Fruit fly (Drosophila melanogaster) whole organism, prepupa: ENCODE data around the gene CG34393.

Source experiments
- CG11902 ChIP-seq: fragments of 200-800 bp; sonication (Bioruptor generic); optimal IDR thresholded peaks from 3 replicates; lab custom pipeline; 2016; ENCODE audit warnings: missing biosample characterization, missing genetic modification characterization
- CG15336 ChIP-seq: fragments of 200-800 bp; sonication (Bioruptor generic); IDR thresholded peaks from 2 replicates; pipeline ENCODE4 v1.3.6; 2022; ENCODE audit warnings: missing biosample characterization, missing genetic modification characterization
- CG1621 ChIP-seq: fragments of 200-800 bp; sonication (Bioruptor generic); optimal IDR thresholded peaks from 3 replicates; lab custom pipeline; 2018; ENCODE audit warnings: missing biosample characterization, mild to moderate bottlenecking, missing genetic modification characterization
- CG16779 ChIP-seq: fragments of 200-800 bp; sonication (Bioruptor generic); optimal IDR thresholded peaks from 3 replicates; lab custom pipeline; 2017; ENCODE audit warnings: missing biosample characterization, mild to moderate bottlenecking, missing genetic modification characterization
- CG3032 ChIP-seq: fragments of 200-800 bp; optimal IDR thresholded peaks from 2 replicates; lab custom pipeline; 2019; ENCODE audit warnings: missing biosample characterization, mild to moderate bottlenecking, missing genetic modification characterization, moderate library complexity
- CG31627 ChIP-seq: fragments of 200-800 bp; sonication (Bioruptor generic); optimal IDR thresholded peaks from 3 replicates; lab custom pipeline; 2016; ENCODE audit warnings: missing biosample characterization, missing genetic modification characterization
- CG32006 ChIP-seq: fragments of 200-800 bp; sonication (Bioruptor generic); optimal IDR thresholded peaks from 3 replicates; lab custom pipeline; 2017; ENCODE audit warnings: missing biosample characterization, mild to moderate bottlenecking, missing genetic modification characterization
- CG3919 ChIP-seq: fragments of 200-800 bp; sonication (Bioruptor generic); optimal IDR thresholded peaks from 3 replicates; lab custom pipeline; 2016; ENCODE audit warnings: missing biosample characterization, missing genetic modification characterization
- CG4318 ChIP-seq: fragments of 200-800 bp; sonication (Bioruptor generic); optimal IDR thresholded peaks from 3 replicates; lab custom pipeline; 2017; ENCODE audit warnings: missing biosample characterization, mild to moderate bottlenecking, missing genetic modification characterization
- CG6163 ChIP-seq: fragments of 200-800 bp; sonication (Bioruptor generic); IDR thresholded peaks from 3 replicates; pipeline ENCODE4 v1.3.6; 2022; ENCODE audit warnings: missing biosample characterization, missing genetic modification characterization
- CG6276 ChIP-seq: fragments of 200-800 bp; sonication (Bioruptor generic); optimal IDR thresholded peaks from 2 replicates; lab custom pipeline; 2017; ENCODE audit warnings: missing biosample characterization, mild to moderate bottlenecking, missing genetic modification characterization
- CG6792 ChIP-seq: fragments of 200-800 bp; sonication (Bioruptor generic); optimal IDR thresholded peaks from 3 replicates; lab custom pipeline; 2016; ENCODE audit warnings: missing biosample characterization, missing genetic modification characterization
- CG6808 ChIP-seq: fragments of 200-800 bp; sonication (Bioruptor generic); optimal IDR thresholded peaks from 3 replicates; lab custom pipeline; 2017; ENCODE audit warnings: missing biosample characterization, missing genetic modification characterization, mild to moderate bottlenecking, moderate library complexity, missing genetic modification reagents
- CG6854 ChIP-seq: fragments of 200-800 bp; sonication (Bioruptor generic); optimal IDR thresholded peaks from 2 replicates; lab custom pipeline; 2017; ENCODE audit warnings: missing biosample characterization, mild to moderate bottlenecking, missing genetic modification characterization
- CG7368 ChIP-seq: fragments of 200-800 bp; sonication (Bioruptor generic); optimal IDR thresholded peaks from 3 replicates; lab custom pipeline; 2016; ENCODE audit warnings: missing biosample characterization, missing genetic modification characterization
- CG8319 ChIP-seq: fragments of 200-800 bp; sonication (Bioruptor generic); optimal IDR thresholded peaks from 3 replicates; lab custom pipeline; 2016; ENCODE audit warnings: missing biosample characterization, missing genetic modification characterization
- CG9139 ChIP-seq: fragments of 200-800 bp; sonication (Bioruptor generic); optimal IDR thresholded peaks from 3 replicates; lab custom pipeline; 2017; ENCODE audit warnings: missing biosample characterization, mild to moderate bottlenecking, missing genetic modification characterization
- Eip75B ChIP-seq: fragments of 200-800 bp; sonication (Bioruptor generic); optimal IDR thresholded peaks from 3 replicates; lab custom pipeline; 2016; ENCODE audit warnings: missing biosample characterization, missing genetic modification characterization
- Eip78C ChIP-seq: fragments of 200-800 bp; sonication (Bioruptor generic); peaks from one replicate; lab custom pipeline; 2016; ENCODE audit warnings: missing biosample characterization, missing genetic modification characterization
- Eip93F ChIP-seq: fragments of 200-800 bp; sonication (Bioruptor generic); optimal IDR thresholded peaks from 2 replicates; lab custom pipeline; 2016; ENCODE audit warnings: missing biosample characterization, mild to moderate bottlenecking, missing genetic modification characterization
- Ets21C ChIP-seq: fragments of 200-800 bp; sonication (Bioruptor generic); optimal IDR thresholded peaks from 3 replicates; lab custom pipeline; 2016; ENCODE audit warnings: missing biosample characterization, missing genetic modification characterization
- Ets96B ChIP-seq: fragments of 200-800 bp; optimal IDR thresholded peaks from 2 replicates; lab custom pipeline; 2019; ENCODE audit warnings: missing biosample characterization, mild to moderate bottlenecking, missing genetic modification characterization, moderate library complexity
- Gug ChIP-seq: fragments of 200-800 bp; sonication (Bioruptor generic); IDR thresholded peaks from 2 replicates; pipeline ENCODE4 v1.3.6; 2022; ENCODE audit warnings: missing biosample characterization, missing genetic modification characterization
- Hr38 ChIP-seq: sonication (Bioruptor generic); optimal IDR thresholded peaks from 2 replicates; lab custom pipeline; 2016; ENCODE audit warnings: missing biosample characterization, missing genetic modification characterization
- Met ChIP-seq: fragments of 200-800 bp; sonication (Bioruptor generic); optimal IDR thresholded peaks from 3 replicates; lab custom pipeline; 2016; ENCODE audit warnings: missing biosample characterization, missing genetic modification characterization
- OdsH ChIP-seq: fragments of 200-800 bp; sonication (Bioruptor generic); optimal IDR thresholded peaks from 3 replicates; lab custom pipeline; 2016; ENCODE audit warnings: missing biosample characterization, missing genetic modification characterization
- Smox ChIP-seq: fragments of 200-800 bp; sonication (Bioruptor generic); optimal IDR thresholded peaks from 3 replicates; lab custom pipeline; 2016; ENCODE audit warnings: missing biosample characterization, missing genetic modification characterization
- Sox14 ChIP-seq: fragments of 200-800 bp; sonication (Bioruptor generic); optimal IDR thresholded peaks from 3 replicates; lab custom pipeline; 2016; ENCODE audit warnings: missing biosample characterization, missing genetic modification characterization
- Sox15 ChIP-seq: fragments of 200-800 bp; sonication (Bioruptor generic); optimal IDR thresholded peaks from 3 replicates; lab custom pipeline; 2016; ENCODE audit warnings: missing biosample characterization, missing genetic modification characterization
- achi ChIP-seq: fragments of 200-800 bp; sonication (Bioruptor generic); optimal IDR thresholded peaks from 3 replicates; lab custom pipeline; 2016; ENCODE audit warnings: missing biosample characterization, missing genetic modification characterization
- acj6 ChIP-seq: fragments of 200-800 bp; sonication (Bioruptor generic); optimal IDR thresholded peaks from 3 replicates; lab custom pipeline; 2016; ENCODE audit warnings: missing biosample characterization, missing genetic modification characterization
- cyc ChIP-seq: fragments of 200-800 bp; sonication (Bioruptor generic); optimal IDR thresholded peaks from 3 replicates; lab custom pipeline; 2016; ENCODE audit warnings: missing biosample characterization, missing genetic modification characterization
- dac ChIP-seq: fragments of 200-800 bp; sonication (Bioruptor generic); optimal IDR thresholded peaks from 2 replicates; lab custom pipeline; 2017; ENCODE audit warnings: missing biosample characterization, mild to moderate bottlenecking, missing genetic modification characterization
- dsx ChIP-seq: fragments of 200-800 bp; optimal IDR thresholded peaks from 3 replicates; lab custom pipeline; 2019; ENCODE audit warnings: missing biosample characterization, mild to moderate bottlenecking, missing genetic modification characterization, moderate library complexity; ENCODE audit not compliant: poor library complexity, severe bottlenecking
- eg ChIP-seq: fragments of 200-800 bp; sonication (Bioruptor generic); IDR thresholded peaks from 3 replicates; pipeline ENCODE4 v1.3.6; 2022; ENCODE audit warnings: missing biosample characterization, missing genetic modification characterization
- esn ChIP-seq: fragments of 200-800 bp; sonication (Bioruptor generic); optimal IDR thresholded peaks from 2 replicates; lab custom pipeline; 2016; ENCODE audit warnings: missing biosample characterization, mild to moderate bottlenecking, missing genetic modification characterization, moderate library complexity
- fd59A ChIP-seq: fragments of 200-800 bp; sonication (Bioruptor generic); optimal IDR thresholded peaks from 2 replicates; lab custom pipeline; 2017; ENCODE audit warnings: missing biosample characterization, mild to moderate bottlenecking, missing genetic modification characterization, missing genetic modification reagents
- fd85E ChIP-seq: fragments of 200-800 bp; sonication (Bioruptor generic); optimal IDR thresholded peaks from 3 replicates; lab custom pipeline; 2016; ENCODE audit warnings: missing biosample characterization, missing genetic modification characterization
- fkh ChIP-seq: fragments of 200-800 bp; sonication (Bioruptor generic); optimal IDR thresholded peaks from 3 replicates; lab custom pipeline; 2017; ENCODE audit warnings: missing biosample characterization, mild to moderate bottlenecking, missing genetic modification characterization, moderate library complexity
- lz ChIP-seq: fragments of 200-800 bp; sonication (Bioruptor generic); optimal IDR thresholded peaks from 3 replicates; lab custom pipeline; 2016; ENCODE audit warnings: missing biosample characterization, missing genetic modification characterization
- pdm3 ChIP-seq: fragments of 200-800 bp; sonication (Bioruptor generic); optimal IDR thresholded peaks from 3 replicates; lab custom pipeline; 2016; ENCODE audit warnings: missing biosample characterization, missing genetic modification characterization
- spab ChIP-seq: fragments of 200-800 bp; sonication (Bioruptor generic); optimal IDR thresholded peaks from 2 replicates; lab custom pipeline; 2017; ENCODE audit warnings: missing biosample characterization, mild to moderate bottlenecking, missing genetic modification characterization, missing genetic modification reagents
- ss ChIP-seq, 2 experiments: fragments of 200-800 bp; sonication (Bioruptor generic); optimal IDR thresholded peaks; 2 replicates in 1 of 2; 3 replicates in 1 of 2; lab custom pipeline; 2017 to 2018; ENCODE audit warnings: mild to moderate bottlenecking in 2 of 2, missing biosample characterization in 2 of 2, missing genetic modification characterization in 2 of 2, moderate library complexity in 1 of 2
- svp ChIP-seq: fragments of 200-800 bp; sonication (Bioruptor generic); peaks from one replicate; lab custom pipeline; 2016; ENCODE audit warnings: missing biosample characterization, missing genetic modification characterization
- topi ChIP-seq: fragments of 200-800 bp; sonication (Bioruptor generic); optimal IDR thresholded peaks from 3 replicates; lab custom pipeline; 2016; ENCODE audit warnings: missing biosample characterization, missing genetic modification characterization

Gene CG34393

dm6 chr2L:3154749-3155148 is 45.5 kb downstream of the CG34393 start (continued):
- TF ChIP-seq CG1621: peak; percentile 36
- TF ChIP-seq CG15336 (GFP tag; lab: Robert Waterston, UW): peak; percentile 39
- TF ChIP-seq CG6276 (GFP tag; lab: Kevin White, UChicago): peak; percentile 3
- TF ChIP-seq acj6 (GFP tag; lab: Kevin White, UChicago): peak; percentile 49
- no peak for TF ChIP-seq lz (GFP tag; lab: Kevin White, UChicago)
- TF ChIP-seq CG3919 (GFP tag; lab: Kevin White, UChicago): peak; percentile 33
- TF ChIP-seq OdsH (GFP tag; lab: Kevin White, UChicago): peak; percentile 33
- peak; percentile 3 for TF ChIP-seq CG9139 (GFP tag; lab: Kevin White, UChicago)
- TF ChIP-seq CG7368 (GFP tag; lab: Kevin White, UChicago): peak; percentile 14
- no peak for TF ChIP-seq CG4318 (GFP tag; lab: Kevin White, UChicago)
- TF ChIP-seq svp (GFP tag; lab: Kevin White, UChicago): peak; percentile 68
- TF ChIP-seq CG31627 (GFP tag; lab: Kevin White, UChicago): peak; percentile 20
- no peak for TF ChIP-seq topi
- TF ChIP-seq CG8319 (GFP tag; lab: Kevin White, UChicago): no peak
- peak; percentile 32 for TF ChIP-seq CG6808 (GFP tag; lab: Kevin White, UChicago)
- TF ChIP-seq CG6792 (GFP tag; lab: Kevin White, UChicago): peak; percentile 9
- TF ChIP-seq CG6163: peak; percentile 61; the same call in 2 of the 3 replicates
- TF ChIP-seq Hr38: no peak
- peak; percentile 20 for TF ChIP-seq CG3032
- peak; percentile 27 for TF ChIP-seq Sox14
- no peak for TF ChIP-seq cyc (GFP tag; lab: Kevin White, UChicago)
- peak; percentile 48 for TF ChIP-seq pdm3 (GFP tag; lab: Kevin White, UChicago)
- no peak for TF ChIP-seq Sox15 (GFP tag; lab: Kevin White, UChicago)
- TF ChIP-seq dac: no peak
- TF ChIP-seq Eip93F (GFP tag; lab: Kevin White, UChicago): no peak
- TF ChIP-seq CG16779 (tag; lab: Kevin White, UChicago): no peak
- TF ChIP-seq esn: peak; percentile 7

dm6 chr2L:3152696-3153613 is 47.3 kb downstream of the CG34393 start:
- TF ChIP-seq CG1621: peak; percentile 43
- TF ChIP-seq CG4318 (GFP tag; lab: Kevin White, UChicago): peak; percentile 49
- TF ChIP-seq dsx: peak; percentile 57
- TF ChIP-seq CG6854 (GFP tag; lab: Kevin White, UChicago): no peak
- TF ChIP-seq Ets96B (tag; lab: Kevin White, UChicago): peak; percentile 65
- TF ChIP-seq Sox14: peak; percentile 84
- peak; percentile 61 for TF ChIP-seq Hr38
- peak; percentile 77 for TF ChIP-seq acj6 (GFP tag; lab: Kevin White, UChicago)
- peak; percentile 14 to 49 for TF ChIP-seq ss (GFP tag; optimal IDR thresholded peaks at IDR 0.05; lab: Kevin White, UChicago)
- peak; percentile 58 for TF ChIP-seq CG11902 (GFP tag; lab: Kevin White, UChicago)
- peak; percentile 92 for TF ChIP-seq CG6163
- TF ChIP-seq CG3919 (GFP tag; lab: Kevin White, UChicago): peak; percentile 85
- TF ChIP-seq CG9139 (GFP tag; lab: Kevin White, UChicago): peak; percentile 59
- TF ChIP-seq CG31627 (GFP tag; lab: Kevin White, UChicago): peak; percentile 84
- peak; percentile 88 for TF ChIP-seq CG32006 (GFP tag; lab: Kevin White, UChicago)
- TF ChIP-seq achi: peak; percentile 77
- no peak for TF ChIP-seq Eip93F (GFP tag; lab: Kevin White, UChicago)
- TF ChIP-seq spab (GFP tag; lab: Kevin White, UChicago): peak; percentile 20
- TF ChIP-seq fd59A (GFP tag; lab: Kevin White, UChicago): peak; percentile 51
- TF ChIP-seq fkh (GFP tag; lab: Kevin White, UChicago): peak; percentile 85
- TF ChIP-seq svp (GFP tag; lab: Kevin White, UChicago): peak; percentile 74
- no peak for TF ChIP-seq CG16779 (tag; lab: Kevin White, UChicago)
- TF ChIP-seq OdsH (GFP tag; lab: Kevin White, UChicago): peak; percentile 78
- peak; percentile 77 for TF ChIP-seq Met (GFP tag; lab: Kevin White, UChicago)
- TF ChIP-seq eg (GFP tag; lab: Robert Waterston, UW): peak; percentile 92
- peak; percentile 78 for TF ChIP-seq lz (GFP tag; lab: Kevin White, UChicago)
- peak; percentile 81 for TF ChIP-seq CG15336 (GFP tag; lab: Robert Waterston, UW)
- peak; percentile 79 for TF ChIP-seq esn
- peak; percentile 94 for TF ChIP-seq Eip78C (GFP tag; lab: Kevin White, UChicago)
- peak; percentile 83 for TF ChIP-seq Gug (GFP tag; lab: Robert Waterston, UW)
- peak; percentile 73 for TF ChIP-seq Eip75B (GFP tag; lab: Kevin White, UChicago)
- TF ChIP-seq Smox (GFP tag; lab: Kevin White, UChicago): peak; percentile 68
- peak; percentile 79 for TF ChIP-seq fd85E (GFP tag; lab: Kevin White, UChicago)
- TF ChIP-seq CG3032: peak; percentile 51
- peak; percentile 48 for TF ChIP-seq Ets21C (GFP tag; lab: Kevin White, UChicago)
